Worm (Caenorhabditis elegans): ENCODE data around the gene acc-3.

DNA sequence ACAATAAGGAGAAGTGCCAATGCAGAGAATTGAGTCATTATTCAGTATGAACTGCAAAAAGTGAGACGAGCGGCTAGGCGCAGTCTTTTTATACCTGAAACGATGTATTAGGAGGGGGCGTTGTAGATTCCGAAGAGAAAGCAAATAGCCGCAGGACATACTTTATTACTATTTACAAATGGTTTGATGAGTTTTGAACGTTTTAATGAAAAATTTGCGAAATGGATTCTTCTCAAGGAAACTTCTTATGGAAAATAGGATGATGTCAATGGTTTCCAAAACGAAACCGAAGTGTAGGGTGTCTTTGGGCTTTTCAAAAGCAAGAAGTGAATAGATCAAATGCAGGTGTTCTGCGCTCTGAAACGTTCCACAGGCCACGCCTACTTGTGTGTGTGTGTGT, 49.3 kb downstream of the acc-3 start, which contains the start of gene flp-11:
- no peak for TF ChIP-seq nhr-11 (tag; optimal IDR thresholded peaks at IDR 0.05)
- no peak for TF ChIP-seq ama-1 (optimal IDR thresholded peaks at IDR 0.05)
- TF ChIP-seq dve-1 (tag; optimal IDR thresholded peaks at IDR 0.05) = no peak
- TF ChIP-seq ceh-24 (tag; optimal IDR thresholded peaks at IDR 0.05) = no peak

All from whole organism, late embryonic.